Fruit fly (Drosophila melanogaster): ENCODE results near the gene CG44227.

CG44227 gene

DNA sequence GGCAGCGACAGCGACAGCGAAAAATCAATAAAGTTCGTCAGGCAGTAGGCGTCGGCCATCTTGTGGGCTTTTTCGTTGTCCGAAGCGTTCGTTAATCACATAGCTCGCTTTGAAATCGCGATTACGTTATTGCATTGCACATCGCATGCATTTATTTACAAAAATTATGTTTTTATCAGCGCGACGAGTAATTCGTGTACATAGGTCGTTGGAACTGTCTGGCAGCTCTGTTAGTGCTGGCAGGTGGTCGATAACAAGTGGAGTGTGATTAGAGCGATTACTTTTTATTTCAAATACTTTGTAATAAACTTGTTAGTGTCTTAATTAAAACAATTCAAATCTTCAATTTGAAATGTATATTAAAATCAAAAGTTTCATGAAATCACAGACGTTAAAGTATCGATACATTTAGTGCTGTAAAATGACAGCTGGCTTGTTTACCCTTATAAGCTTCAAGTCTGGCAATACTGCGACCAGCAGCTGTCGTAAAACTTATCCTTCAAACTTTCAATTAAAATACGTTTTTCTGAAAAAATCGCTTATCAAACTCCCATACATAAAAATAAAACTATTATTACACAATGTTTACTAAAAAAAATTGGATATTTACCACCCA lies 21.2 kb downstream of the CG44227 start, which contains the start of gene CG8032 (continued):
- peak; percentile 36 for TF ChIP-seq CG17359 (tag; optimal IDR thresholded peaks at IDR 0.05)
- no peak for TF ChIP-seq cad (GFP tag; optimal IDR thresholded peaks at IDR 0.05)
- TF ChIP-seq CG9797 (GFP tag; optimal IDR thresholded peaks at IDR 0.05): peak; percentile 26
- TF ChIP-seq Blimp-1 (GFP tag; optimal IDR thresholded peaks at IDR 0.05): peak; percentile 29
- peak; percentile 57 for TF ChIP-seq tx (GFP tag; optimal IDR thresholded peaks at IDR 0.05)
- TF ChIP-seq CG16779 (GFP tag; IDR thresholded peaks at IDR 0.05): no peak
- TF ChIP-seq pho (GFP tag; optimal IDR thresholded peaks at IDR 0.05): peak; percentile 20
- TF ChIP-seq hbn (GFP tag; IDR thresholded peaks at IDR 0.05; ENCODE audit: partially characterized antibody): peak; percentile 59
- TF ChIP-seq shn (GFP tag; optimal IDR thresholded peaks at IDR 0.05): peak; percentile 36
- TF ChIP-seq wek (GFP tag; optimal IDR thresholded peaks at IDR 0.05): no peak
- peak; percentile 62 for TF ChIP-seq CG13424 (tag; optimal IDR thresholded peaks at IDR 0.05)
- peak; percentile 27 for TF ChIP-seq Hmr (GFP tag; optimal IDR thresholded peaks at IDR 0.05)
- TF ChIP-seq Lim3 (GFP tag; IDR thresholded peaks at IDR 0.05): no peak
- TF ChIP-seq CG4404 (GFP tag; IDR thresholded peaks at IDR 0.05): no peak
- TF ChIP-seq CG6765 (GFP tag; optimal IDR thresholded peaks at IDR 0.05): no peak
- peak; percentile 83 for TF ChIP-seq trem (tag; optimal IDR thresholded peaks at IDR 0.05)
- no peak for TF ChIP-seq Jarid2 (GFP tag; optimal IDR thresholded peaks at IDR 0.05)
- no peak for TF ChIP-seq CG18764 (GFP tag; optimal IDR thresholded peaks at IDR 0.05)
- peak; percentile 4 for TF ChIP-seq exex (tag; optimal IDR thresholded peaks at IDR 0.05)
- TF ChIP-seq Atf3 (GFP tag; optimal IDR thresholded peaks at IDR 0.05): peak; percentile 13
- TF ChIP-seq Nf-YB (GFP tag; optimal IDR thresholded peaks at IDR 0.05): no peak
- TF ChIP-seq CG10321 (GFP tag; IDR thresholded peaks at IDR 0.05): no peak
- peak; percentile 82 for TF ChIP-seq Ets97D (GFP tag; optimal IDR thresholded peaks at IDR 0.05)
- TF ChIP-seq dysf (GFP tag; IDR thresholded peaks at IDR 0.05): no peak
- TF ChIP-seq Pdp1 (GFP tag; optimal IDR thresholded peaks at IDR 0.05): peak; percentile 15 to 47
- TF ChIP-seq pzg (GFP tag; optimal IDR thresholded peaks at IDR 0.05): peak; percentile 75
- TF ChIP-seq grau (tag; optimal IDR thresholded peaks at IDR 0.05): peak; percentile 50
- peak; percentile 54 for TF ChIP-seq E2f2 (GFP tag; IDR thresholded peaks at IDR 0.05)
- peak; percentile 11 for TF ChIP-seq CG5245 (GFP tag; optimal IDR thresholded peaks at IDR 0.05)
- peak; percentile 70 for TF ChIP-seq maf-S (GFP tag; optimal IDR thresholded peaks at IDR 0.05)
- TF ChIP-seq CG6272 (GFP tag; IDR thresholded peaks at IDR 0.05): no peak
- TF ChIP-seq ttk (GFP tag; IDR thresholded peaks at IDR 0.05): peak; percentile 36; the same call in 1 of the 2 replicates
- TF ChIP-seq Awh (GFP tag; IDR thresholded peaks at IDR 0.05): no peak
- TF ChIP-seq CG2199 (GFP tag; IDR thresholded peaks at IDR 0.05): no peak
- no peak for TF ChIP-seq CG4854 (GFP tag; optimal IDR thresholded peaks at IDR 0.05)
- no peak for TF ChIP-seq MTF-1 (GFP tag; optimal IDR thresholded peaks at IDR 0.05; ENCODE audit: borderline replicate concordance)
- TF ChIP-seq NfI (GFP tag; optimal IDR thresholded peaks at IDR 0.05): peak; percentile 50
- TF ChIP-seq CG12104 (GFP tag; optimal IDR thresholded peaks at IDR 0.05): no peak
- TF ChIP-seq sens (GFP tag): peak; percentile 91
- TF ChIP-seq CG17385 (GFP tag; optimal IDR thresholded peaks at IDR 0.05): peak; percentile 11
- TF ChIP-seq CG9727 (GFP tag; optimal IDR thresholded peaks at IDR 0.05): peak; percentile 49
- TF ChIP-seq vfl (GFP tag; optimal IDR thresholded peaks at IDR 0.05): peak; percentile 11
- TF ChIP-seq CG18599 (GFP tag; optimal IDR thresholded peaks at IDR 0.05): peak; percentile 7
- no peak for TF ChIP-seq lov (optimal IDR thresholded peaks at IDR 0.05)
- TF ChIP-seq lov (GFP tag; IDR thresholded peaks at IDR 0.05): no peak
- TF ChIP-seq CG7372 (GFP tag; IDR thresholded peaks at IDR 0.05): no peak
- no peak for TF ChIP-seq CG3281 (GFP tag; optimal IDR thresholded peaks at IDR 0.05)
- TF ChIP-seq CG12236 (GFP tag; optimal IDR thresholded peaks at IDR 0.05): no peak
- TF ChIP-seq klu (GFP tag; IDR thresholded peaks at IDR 0.05): no peak
- TF ChIP-seq HmgD (GFP tag; optimal IDR thresholded peaks at IDR 0.05): peak; percentile 6
- no peak for TF ChIP-seq Oaz (GFP tag; IDR thresholded peaks at IDR 0.05)
